Worm (Caenorhabditis elegans): Measurements from ENCODE around the gene C15C8.8.

DNA sequence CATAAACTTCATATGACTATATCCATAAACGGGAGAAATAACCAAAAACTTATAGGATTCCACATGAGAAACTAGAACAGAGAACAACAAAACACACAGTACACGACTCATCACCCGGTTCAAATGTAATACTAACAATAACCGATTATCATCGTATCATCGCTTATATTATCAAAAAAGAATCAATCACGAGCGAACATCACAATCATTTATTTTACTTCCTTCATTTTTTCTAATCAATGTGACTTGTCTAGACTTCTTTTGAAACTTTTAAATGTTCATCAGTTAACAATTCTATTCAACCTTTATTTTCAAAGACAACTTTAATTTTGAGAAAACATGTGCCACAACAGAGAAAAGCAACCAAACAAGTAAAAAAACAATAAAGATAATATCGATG is 42.9 kb upstream of the C15C8.8 start, which contains the start of gene ugt-4:
- TF ChIP-seq pax-1 (tag; optimal IDR thresholded peaks at IDR 0.05): no peak
- TF ChIP-seq C08G9.2 (tag; optimal IDR thresholded peaks at IDR 0.05): no peak
- no peak for TF ChIP-seq ahr-1 (tag; optimal IDR thresholded peaks at IDR 0.05)

Measured in whole organism, late embryonic.